Fruit fly (Drosophila melanogaster): ENCODE measurements around the gene Ccp84Ae.
A peak's percentile ranks its signal among the peaks of the same experiment; 100 is the strongest.

Ccp84Ae gene

dm6 chr3R:6723537-6724171, 32.1 kb upstream of the Ccp84Ae start (continued):
- TF ChIP-seq lov (optimal IDR thresholded peaks at IDR 0.05) (no peak), lov (GFP tag; IDR thresholded peaks at IDR 0.05) (no peak), H2.0 (GFP tag; IDR thresholded peaks at IDR 0.05) (0 out of 2 replicates have a peak, but pooled peaks have one; percentile 19), Neu2 (GFP tag; optimal IDR thresholded peaks at IDR 0.05; ENCODE audit: borderline replicate concordance) (peak; percentile 9), CG3163 (GFP tag; optimal IDR thresholded peaks at IDR 0.05) (no peak), HmgZ (tag; optimal IDR thresholded peaks at IDR 0.05) (no peak), prd (optimal IDR thresholded peaks at IDR 0.05) (no peak), prd (GFP tag; IDR thresholded peaks at IDR 0.05) (peak; percentile 69; the same call in 2 of the 3 replicates), CG14667 (GFP tag; IDR thresholded peaks at IDR 0.05) (no peak), dysf (GFP tag; IDR thresholded peaks at IDR 0.05) (no peak), CG8089 (GFP tag; optimal IDR thresholded peaks at IDR 0.05) (no peak), hkb (optimal IDR thresholded peaks at IDR 0.05) (no peak), hkb (GFP tag; IDR thresholded peaks at IDR 0.05) (no peak), Sox100B (GFP tag; optimal IDR thresholded peaks at IDR 0.05) (peak; percentile 56), pan (optimal IDR thresholded peaks at IDR 0.05) (no peak), pan (GFP tag; optimal IDR thresholded peaks at IDR 0.05 in 1 of 2, IDR thresholded peaks at IDR 0.05 in 1 of 2) (peak in 1 of 2 experiments; percentile 29), dm (GFP tag; optimal IDR thresholded peaks at IDR 0.05) (no peak), zen2 (GFP tag; IDR thresholded peaks at IDR 0.05; ENCODE audit: partially characterized antibody) (no peak), CG17802 (tag; optimal IDR thresholded peaks at IDR 0.05) (no peak), CG6791 (GFP tag; IDR thresholded peaks at IDR 0.05; ENCODE audit: partially characterized antibody) (no peak), Deaf1 (tag; optimal IDR thresholded peaks at IDR 0.05) (peak; percentile 15), Chrac-16 (GFP tag; optimal IDR thresholded peaks at IDR 0.05) (peak; percentile 3), Drgx (GFP tag; IDR thresholded peaks at IDR 0.05) (no peak), Dp (GFP tag; optimal IDR thresholded peaks at IDR 0.05) (no peak), CG1233 (GFP tag; optimal IDR thresholded peaks at IDR 0.05) (peak; percentile 12), zfh1 (GFP tag; IDR thresholded peaks at IDR 0.05) (peak; percentile 42; the same call in 1 of the 3 replicates), CG6854 (GFP tag; optimal IDR thresholded peaks at IDR 0.05) (no peak), Bdp1 (GFP tag; optimal IDR thresholded peaks at IDR 0.05) (no peak), NC2α (GFP tag; optimal IDR thresholded peaks at IDR 0.05) (no peak), CTCF (GFP tag; optimal IDR thresholded peaks at IDR 0.05) (no peak), CG14860 (GFP tag; IDR thresholded peaks at IDR 0.05; ENCODE audit: partially characterized antibody) (no peak), CG9727 (GFP tag; optimal IDR thresholded peaks at IDR 0.05) (peak; percentile 70), CG11504 (tag; optimal IDR thresholded peaks at IDR 0.05) (peak; percentile 62), repo (GFP tag; optimal IDR thresholded peaks at IDR 0.05) (no peak), CG43689 (GFP tag; IDR thresholded peaks at IDR 0.05) (no peak), Gsc (GFP tag; IDR thresholded peaks at IDR 0.05) (no peak), psq (GFP tag; optimal IDR thresholded peaks at IDR 0.05) (no peak), Scr (GFP tag; IDR thresholded peaks at IDR 0.05; ENCODE audit: partially characterized antibody) (no peak), zf30C (GFP tag; optimal IDR thresholded peaks at IDR 0.05) (peak; percentile 83), CG17186 (GFP tag; optimal IDR thresholded peaks at IDR 0.05) (no peak), CG6689 (GFP tag; IDR thresholded peaks at IDR 0.05) (0 out of 2 replicates have a peak, but pooled peaks have one; percentile 22), scrt (GFP tag; optimal IDR thresholded peaks at IDR 0.05) (no peak), Atf3 (GFP tag; optimal IDR thresholded peaks at IDR 0.05) (no peak), CG7963 (GFP tag; IDR thresholded peaks at IDR 0.05; ENCODE audit: partially characterized antibody) (no peak), nau (GFP tag; optimal IDR thresholded peaks at IDR 0.05) (no peak), phol (tag; optimal IDR thresholded peaks at IDR 0.05) (peak; percentile 71), sima (GFP tag; optimal IDR thresholded peaks at IDR 0.05) (no peak), ind (GFP tag; optimal IDR thresholded peaks at IDR 0.05) (no peak), CG10209 (GFP tag; optimal IDR thresholded peaks at IDR 0.05) (peak; percentile 7), insv (GFP tag; optimal IDR thresholded peaks at IDR 0.05) (no peak), CG10321 (GFP tag; IDR thresholded peaks at IDR 0.05) (no peak), CG6683 (GFP tag; optimal IDR thresholded peaks at IDR 0.05) (no peak)
